Fruit fly (Drosophila melanogaster): ENCODE measurements around the gene Ubr1.

Gene Ubr1

dm6 chrX:16942735-16943514 is 25.6 kb downstream of the Ubr1 start, which contains the start of the genes CG13001 and RhoGAP15B (continued):
- TF ChIP-seq CG31441 (GFP tag; IDR thresholded peaks at IDR 0.05) (no peak), CG12071 (GFP tag; optimal IDR thresholded peaks at IDR 0.05) (no peak), CG1024 (GFP tag; IDR thresholded peaks at IDR 0.05) (no peak), Usf (GFP tag; optimal IDR thresholded peaks at IDR 0.05) (no peak), btn (GFP tag; optimal IDR thresholded peaks at IDR 0.05) (no peak), NFAT (GFP tag; IDR thresholded peaks at IDR 0.05) (no peak), CG9215 (GFP tag; IDR thresholded peaks at IDR 0.05) (no peak), Vsx1 (GFP tag; optimal IDR thresholded peaks at IDR 0.05) (no peak), CG9727 (GFP tag; optimal IDR thresholded peaks at IDR 0.05) (no peak), CG3163 (GFP tag; optimal IDR thresholded peaks at IDR 0.05) (no peak), Ets97D (GFP tag; optimal IDR thresholded peaks at IDR 0.05) (peak; percentile 5), usp (GFP tag; optimal IDR thresholded peaks at IDR 0.05) (no peak), CG3847 (GFP tag; IDR thresholded peaks at IDR 0.05) (peak; percentile 15; the same call in 1 of the 2 replicates), tin (GFP tag; optimal IDR thresholded peaks at IDR 0.05) (no peak), CG15601 (tag; optimal IDR thresholded peaks at IDR 0.05) (no peak), CG32772 (GFP tag; IDR thresholded peaks at IDR 0.05) (no peak), MESR4 (GFP tag; optimal IDR thresholded peaks at IDR 0.05) (peak; percentile 88), CG10431 (GFP tag; optimal IDR thresholded peaks at IDR 0.05) (no peak), GATAe (GFP tag; conservative IDR thresholded peaks at IDR 0.05) (no peak), tll (GFP tag; optimal IDR thresholded peaks at IDR 0.05) (no peak), dati (GFP tag; IDR thresholded peaks at IDR 0.05) (no peak), hb (GFP tag; IDR thresholded peaks at IDR 0.05; ENCODE audit: partially characterized antibody) (peak; percentile 61; the same call in 1 of the 3 replicates), CG12769 (tag; optimal IDR thresholded peaks at IDR 0.05) (no peak), Asciz (GFP tag; optimal IDR thresholded peaks at IDR 0.05) (no peak), eve (GFP tag; optimal IDR thresholded peaks at IDR 0.05) (no peak), CG1603 (tag; optimal IDR thresholded peaks at IDR 0.05) (no peak), jing (GFP tag; optimal IDR thresholded peaks at IDR 0.05) (no peak)

- TF ChIP-seq ap (GFP tag; IDR thresholded peaks at IDR 0.05) (no peak), dmrt11E (tag; optimal IDR thresholded peaks at IDR 0.05) (no peak), Atf6 (GFP tag; IDR thresholded peaks at IDR 0.05) (no peak), trem (tag; optimal IDR thresholded peaks at IDR 0.05) (no peak), CG4617 (GFP tag; optimal IDR thresholded peaks at IDR 0.05; ENCODE audit: borderline replicate concordance) (no peak), gro (GFP tag; optimal IDR thresholded peaks at IDR 0.05) (no peak), luna (GFP tag; optimal IDR thresholded peaks at IDR 0.05) (no peak), dmrt99B (tag; optimal IDR thresholded peaks at IDR 0.05) (no peak), tna (GFP tag; IDR thresholded peaks at IDR 0.05; ENCODE audit: partially characterized antibody) (no peak), fd64A (GFP tag; optimal IDR thresholded peaks at IDR 0.05) (no peak), CG2889 (GFP tag; IDR thresholded peaks at IDR 0.05) (no peak), Hmx (GFP tag; optimal IDR thresholded peaks at IDR 0.05) (no peak), stwl (tag; optimal IDR thresholded peaks at IDR 0.05) (peak; percentile 55), Scr (GFP tag; IDR thresholded peaks at IDR 0.05; ENCODE audit: partially characterized antibody) (0 out of 2 replicates have a peak, but pooled peaks have one; percentile 24), sens (GFP tag) (peak; percentile 50), CG13123 (GFP tag; optimal IDR thresholded peaks at IDR 0.05) (no peak), sim (GFP tag; IDR thresholded peaks at IDR 0.05) (no peak), CG17385 (GFP tag; optimal IDR thresholded peaks at IDR 0.05) (no peak), hbn (GFP tag; IDR thresholded peaks at IDR 0.05; ENCODE audit: partially characterized antibody) (no peak), CG10543 (GFP tag; optimal IDR thresholded peaks at IDR 0.05) (no peak), Aef1 (GFP tag; IDR thresholded peaks at IDR 0.05) (no peak), gfzf (GFP tag; optimal IDR thresholded peaks at IDR 0.05) (peak; percentile 71), CG4707 (GFP tag; optimal IDR thresholded peaks at IDR 0.05) (no peak)
Observed at dm6 chrX:16940426-16941058, 27.9 kb downstream of the Ubr1 start, which contains the start of gene wus. Gene wus, minus strand, starts transcription at chrX:16940873.

All from whole organism, embryonic.